Fruit fly (Drosophila melanogaster): Measurements from ENCODE around the gene CG34355.

- TF ChIP-seq CTCF (optimal IDR thresholded peaks at IDR 0.05): no peak
- no peak for TF ChIP-seq CG8478 (optimal IDR thresholded peaks at IDR 0.05)
These were observed 83.4 kb downstream of the CG34355 start for dm6 chr3R:23887096-23887421.
